Worm (Caenorhabditis elegans) whole organism, L4/young adult: ENCODE data around the gene Y67D8B.2.

Experiments
- W03F9.2 ChIP-seq: fragments of 150-350 bp; optimal IDR thresholded peaks from 2 replicates; lab custom pipeline; 2014; ENCODE audit warnings: missing biosample characterization, missing genetic modification characterization
- dao-5 ChIP-seq: sonication (generic microtip); optimal IDR thresholded peaks from 2 replicates; lab custom pipeline; 2016; ENCODE audit warnings: missing genotype, missing genetic modification characterization, moderate library complexity, missing compliant biosample characterization
- him-1 ChIP-seq: sonication (generic microtip); optimal IDR thresholded peaks from 2 replicates; lab custom pipeline; 2016; ENCODE audit warnings: missing genotype, missing genetic modification reagents, missing genetic modification characterization, missing compliant biosample characterization

- TF ChIP-seq W03F9.2 (tag; lab: Kevin White, UChicago) (no peak), him-1 (tag; lab: Kevin White, UChicago) (no peak), dao-5 (no peak)
These were observed 36.3 kb upstream of the Y67D8B.2 start for ce11 chrIV:3227549-3228139.
